Worm (Caenorhabditis elegans) whole organism, midembryonic: ENCODE results near the gene C45G9.11.

Source experiments
- T22C8.4 ChIP-seq: fragments of 200-800 bp; sonication (Bioruptor generic); IDR thresholded peaks from 2 replicates; pipeline ENCODE4 v1.3.6; 2022; ENCODE audit warnings: missing genetic modification characterization, missing compliant biosample characterization
- cog-1 ChIP-seq: sonication (generic microtip); optimal IDR thresholded peaks from 2 replicates; lab custom pipeline; 2016; ENCODE audit warnings: missing genetic modification characterization, missing compliant biosample characterization
- flt-1 ChIP-seq: fragments of 200-800 bp; sonication (Bioruptor generic); IDR thresholded peaks from 2 replicates; pipeline ENCODE4 v1.3.6; 2022; ENCODE audit warnings: missing genetic modification characterization, missing compliant biosample characterization
- klf-2 ChIP-seq: fragments of 200-800 bp; sonication (Bioruptor generic); conservative IDR thresholded peaks from 2 replicates; pipeline ENCODE4 v1.3.6; 2022; ENCODE audit warnings: missing genetic modification reagents, missing genetic modification characterization, missing compliant biosample characterization
- ref-1 ChIP-seq: fragments of 200-800 bp; sonication (Bioruptor generic); conservative IDR thresholded peaks from 2 replicates; pipeline ENCODE4 v1.3.6; 2022; ENCODE audit warnings: missing genetic modification reagents, missing genetic modification characterization, missing compliant biosample characterization
- tab-1 ChIP-seq: fragments of 200-800 bp; sonication (Bioruptor generic); IDR thresholded peaks from 2 replicates; pipeline ENCODE4 v1.3.6; 2022; ENCODE audit warnings: missing genetic modification characterization, missing compliant biosample characterization
- ztf-23 ChIP-seq: fragments of 200-800 bp; sonication (Bioruptor generic); IDR thresholded peaks from 2 replicates; pipeline ENCODE4 v1.3.6; 2022; ENCODE audit warnings: missing genetic modification reagents, missing genetic modification characterization, missing compliant biosample characterization
- ztf-29 ChIP-seq: fragments of 200-800 bp; sonication (Bioruptor generic); IDR thresholded peaks from 2 replicates; pipeline ENCODE4 v1.3.6; 2022; ENCODE audit warnings: missing genetic modification reagents, missing genetic modification characterization, missing compliant biosample characterization

DNA sequence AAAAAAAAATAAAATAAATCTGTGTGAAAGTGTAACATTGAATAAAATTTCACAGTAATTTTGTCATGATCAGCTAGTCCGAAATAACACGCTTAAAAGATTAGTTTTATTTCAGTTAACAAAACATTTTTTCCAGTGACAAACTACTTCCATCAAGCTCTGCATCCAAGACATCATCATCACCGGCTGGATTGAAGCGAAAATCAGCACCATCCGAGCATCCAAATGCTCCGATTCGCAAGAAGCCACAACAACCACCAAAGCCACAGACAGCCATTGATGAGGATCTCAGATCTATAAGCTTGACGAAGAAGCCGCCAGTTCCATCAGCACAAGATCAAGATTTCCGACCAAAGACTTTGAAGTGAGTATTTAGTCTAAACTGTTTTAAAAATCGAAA is 41.3 kb downstream of the C45G9.11 start:
- TF ChIP-seq klf-2 = no peak
- no peak for TF ChIP-seq ref-1
- TF ChIP-seq ztf-29 = no peak
- no peak for TF ChIP-seq tab-1
- no peak for TF ChIP-seq flt-1
- TF ChIP-seq T22C8.4 (GFP tag; lab: Robert Waterston, UW) = no peak
- TF ChIP-seq cog-1 = no peak
- TF ChIP-seq ztf-23 (GFP tag; lab: Robert Waterston, UW) = no peak
